Worm (Caenorhabditis elegans) whole organism, L2 larva: ENCODE measurements around the gene set-11.

ENCODE experiments used
- ZK546.5 ChIP-seq: sonication (generic microtip); optimal IDR thresholded peaks from 2 replicates; lab custom pipeline; 2017; ENCODE audit warnings: missing biosample characterization, missing genetic modification characterization
- ama-1 ChIP-seq: fragments of 150-350 bp; optimal IDR thresholded peaks from 2 replicates; lab custom pipeline; 2018; ENCODE audit warnings: inconsistent platforms
- egl-27 ChIP-seq: sonication (generic microtip); optimal IDR thresholded peaks from 3 replicates; lab custom pipeline; 2017; ENCODE audit warnings: missing biosample characterization, missing genetic modification reagents, missing genetic modification characterization
- nhr-6 ChIP-seq: fragments of 150-350 bp; optimal IDR thresholded peaks from 2 replicates; lab custom pipeline; 2014; ENCODE audit warnings: missing biosample characterization, missing genetic modification characterization
- unc-55 ChIP-seq: fragments of 150-350 bp; sonication (generic microtip); optimal IDR thresholded peaks from 3 replicates; lab custom pipeline; 2014; ENCODE audit warnings: missing biosample characterization, missing genetic modification reagents, missing genetic modification characterization
- ztf-11 ChIP-seq: sonication (generic microtip); optimal IDR thresholded peaks from 2 replicates; lab custom pipeline; 2017; ENCODE audit warnings: missing biosample characterization, missing genetic modification characterization

ce11 chrII:2705200-2705599, 12.8 kb upstream of the set-11 start, which contains the start of gene srh-128:
- no peak for TF ChIP-seq egl-27 (tag; lab: Kevin White, UChicago)
- TF ChIP-seq unc-55 (GFP tag; lab: Kevin White, UChicago): no peak
- TF ChIP-seq ztf-11 (tag; lab: Kevin White, UChicago): no peak
- no peak for TF ChIP-seq ama-1
- TF ChIP-seq ZK546.5 (tag; lab: Kevin White, UChicago): no peak
- no peak for TF ChIP-seq nhr-6 (tag; lab: Kevin White, UChicago)
